Worm (Caenorhabditis elegans) whole organism, young adult: ENCODE measurements around the gene srh-105.

Source experiments
- B0336.3 ChIP-seq: fragments of 200-800 bp; sonication (Bioruptor generic); IDR thresholded peaks from 2 replicates; pipeline ENCODE4 v1.3.6; 2022; ENCODE audit warnings: missing genetic modification characterization, missing compliant biosample characterization
- Y53G8AR.9 ChIP-seq: fragments of 200-800 bp; sonication (Bioruptor generic); conservative IDR thresholded peaks from 2 replicates; pipeline ENCODE4 v1.3.6; 2022; ENCODE audit warnings: missing genetic modification reagents, missing genetic modification characterization, missing compliant biosample characterization
- Y95B8A.8 ChIP-seq: fragments of 200-800 bp; sonication (Bioruptor generic); IDR thresholded peaks from 2 replicates; pipeline ENCODE4 v1.3.6; 2022; ENCODE audit warnings: missing genetic modification reagents, missing genetic modification characterization, missing compliant biosample characterization
- cebp-2 ChIP-seq: fragments of 200-800 bp; sonication (Bioruptor generic); IDR thresholded peaks from 2 replicates; pipeline ENCODE4 v1.3.6; 2022; ENCODE audit warnings: missing genetic modification characterization, missing compliant biosample characterization
- efl-1 ChIP-seq: fragments of 150-350 bp; optimal IDR thresholded peaks from 2 replicates; lab custom pipeline; 2014; ENCODE audit warnings: missing biosample characterization, missing genetic modification reagents, missing genetic modification characterization
- egl-18 ChIP-seq: fragments of 200-800 bp; sonication (Bioruptor generic); IDR thresholded peaks from 2 replicates; pipeline ENCODE4 v1.3.6; 2022; ENCODE audit warnings: missing genetic modification reagents, missing genetic modification characterization, missing compliant biosample characterization
- fkh-3 ChIP-seq: sonication (generic microtip); optimal IDR thresholded peaks from 2 replicates; lab custom pipeline; 2016; ENCODE audit warnings: mild to moderate bottlenecking, missing genetic modification characterization, missing compliant biosample characterization
- let-526 ChIP-seq: fragments of 200-800 bp; sonication (Bioruptor generic); IDR thresholded peaks from 2 replicates; pipeline ENCODE4 v1.3.6; 2022; ENCODE audit warnings: missing genetic modification reagents, missing genetic modification characterization, missing compliant biosample characterization
- madf-8 ChIP-seq: fragments of 200-800 bp; sonication (Bioruptor generic); conservative IDR thresholded peaks from 2 replicates; pipeline ENCODE4 v1.3.6; 2022; ENCODE audit warnings: missing genetic modification reagents, missing genetic modification characterization, missing compliant biosample characterization
- pha-4 ChIP-seq: fragments of 150-350 bp; sonication (generic microtip); optimal IDR thresholded peaks from 2 replicates; lab custom pipeline; 2014; ENCODE audit warnings: missing biosample characterization, missing genetic modification reagents, missing genetic modification characterization
- unc-62 ChIP-seq: fragments of 150-350 bp; optimal IDR thresholded peaks from 2 replicates; lab custom pipeline; 2014; ENCODE audit warnings: missing biosample characterization, missing genetic modification reagents, missing genetic modification characterization
- ztf-25 ChIP-seq: fragments of 200-800 bp; sonication (Bioruptor generic); IDR thresholded peaks from 2 replicates; pipeline ENCODE4 v1.3.6; 2022; ENCODE audit warnings: missing genetic modification reagents, missing genetic modification characterization, missing compliant biosample characterization

DNA sequence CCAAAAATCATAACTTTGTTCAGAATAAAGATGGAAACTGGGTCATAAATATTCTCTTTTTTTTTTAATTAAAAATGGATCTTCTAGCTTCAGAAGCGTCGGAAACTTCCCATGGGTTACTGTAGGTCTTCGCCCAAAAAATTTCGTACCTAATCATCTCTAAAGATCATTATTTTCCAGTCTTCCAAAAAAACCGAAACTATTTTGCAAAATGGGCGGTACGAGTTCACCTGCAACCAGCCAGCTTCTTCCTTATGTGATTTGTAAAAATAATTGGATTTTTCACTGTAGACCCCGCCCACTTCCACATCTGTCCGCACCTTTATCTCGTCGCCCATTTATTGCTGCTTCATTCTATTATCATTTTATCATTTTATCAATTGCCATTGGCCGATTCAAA, 37.3 kb upstream of the srh-105 start, which contains the start of gene mlt-10:
- no peak for TF ChIP-seq efl-1 (GFP tag; lab: Kevin White, UChicago)
- TF ChIP-seq Y53G8AR.9 (GFP tag; lab: Robert Waterston, UW): no peak
- TF ChIP-seq Y95B8A.8 (GFP tag; lab: Robert Waterston, UW): no peak
- TF ChIP-seq let-526 (GFP tag; lab: Robert Waterston, UW): no peak
- TF ChIP-seq B0336.3: no peak
- TF ChIP-seq egl-18 (GFP tag; lab: Robert Waterston, UW): no peak
- no peak for TF ChIP-seq cebp-2 (GFP tag; lab: Robert Waterston, UW)
- no peak for TF ChIP-seq pha-4 (tag; lab: Kevin White, UChicago)
- TF ChIP-seq madf-8 (GFP tag; lab: Robert Waterston, UW): no peak
- TF ChIP-seq unc-62 (GFP tag; lab: Kevin White, UChicago): no peak
- TF ChIP-seq ztf-25 (GFP tag; lab: Robert Waterston, UW): no peak
- TF ChIP-seq fkh-3 (tag; lab: Kevin White, UChicago): no peak
